Fruit fly (Drosophila melanogaster) whole organism, prepupa: ENCODE measurements around the gene CG14644.

ENCODE experiments used
- Blimp-1 ChIP-seq: fragments of 200-800 bp; sonication (Bioruptor generic); optimal IDR thresholded peaks from 3 replicates; lab custom pipeline; 2017; ENCODE audit warnings: missing biosample characterization, missing genetic modification characterization, mild to moderate bottlenecking, moderate library complexity, missing genetic modification reagents
- CG10631 ChIP-seq: fragments of 200-800 bp; sonication (Bioruptor generic); optimal IDR thresholded peaks from 2 replicates; lab custom pipeline; 2016; ENCODE audit warnings: missing biosample characterization, missing genetic modification characterization
- CG10669 ChIP-seq: fragments of 200-800 bp; sonication (Bioruptor generic); optimal IDR thresholded peaks from 3 replicates; lab custom pipeline; 2018; ENCODE audit warnings: missing biosample characterization, mild to moderate bottlenecking, missing genetic modification characterization, moderate library complexity
- CG11294 ChIP-seq: fragments of 200-800 bp; sonication (Bioruptor generic); IDR thresholded peaks from 2 replicates; pipeline ENCODE4 v1.3.6; 2022; ENCODE audit warnings: missing biosample characterization, missing genetic modification characterization
- CG11762 ChIP-seq: fragments of 200-800 bp; sonication (Bioruptor generic); optimal IDR thresholded peaks from 3 replicates; lab custom pipeline; 2016; ENCODE audit warnings: missing biosample characterization, missing genetic modification characterization; ENCODE audit not compliant: insufficient read depth
- CG15336 ChIP-seq: fragments of 200-800 bp; sonication (Bioruptor generic); IDR thresholded peaks from 2 replicates; pipeline ENCODE4 v1.3.6; 2022; ENCODE audit warnings: missing biosample characterization, missing genetic modification characterization
- CG16779 ChIP-seq: fragments of 200-800 bp; sonication (Bioruptor generic); optimal IDR thresholded peaks from 3 replicates; lab custom pipeline; 2017; ENCODE audit warnings: missing biosample characterization, mild to moderate bottlenecking, missing genetic modification characterization
- CG3032 ChIP-seq: fragments of 200-800 bp; optimal IDR thresholded peaks from 2 replicates; lab custom pipeline; 2019; ENCODE audit warnings: missing biosample characterization, mild to moderate bottlenecking, missing genetic modification characterization, moderate library complexity
- CG31627 ChIP-seq: fragments of 200-800 bp; sonication (Bioruptor generic); optimal IDR thresholded peaks from 3 replicates; lab custom pipeline; 2016; ENCODE audit warnings: missing biosample characterization, missing genetic modification characterization
- CG32006 ChIP-seq: fragments of 200-800 bp; sonication (Bioruptor generic); optimal IDR thresholded peaks from 3 replicates; lab custom pipeline; 2017; ENCODE audit warnings: missing biosample characterization, mild to moderate bottlenecking, missing genetic modification characterization
- CG34406 ChIP-seq: fragments of 200-800 bp; sonication (Bioruptor generic); optimal IDR thresholded peaks from 3 replicates; lab custom pipeline; 2016; ENCODE audit warnings: missing biosample characterization, missing genetic modification characterization
- CG3919 ChIP-seq: fragments of 200-800 bp; sonication (Bioruptor generic); optimal IDR thresholded peaks from 3 replicates; lab custom pipeline; 2016; ENCODE audit warnings: missing biosample characterization, missing genetic modification characterization
- CG4318 ChIP-seq: fragments of 200-800 bp; sonication (Bioruptor generic); optimal IDR thresholded peaks from 3 replicates; lab custom pipeline; 2017; ENCODE audit warnings: missing biosample characterization, mild to moderate bottlenecking, missing genetic modification characterization
- CG6163 ChIP-seq: fragments of 200-800 bp; sonication (Bioruptor generic); IDR thresholded peaks from 3 replicates; pipeline ENCODE4 v1.3.6; 2022; ENCODE audit warnings: missing biosample characterization, missing genetic modification characterization
- CG6792 ChIP-seq: fragments of 200-800 bp; sonication (Bioruptor generic); optimal IDR thresholded peaks from 3 replicates; lab custom pipeline; 2016; ENCODE audit warnings: missing biosample characterization, missing genetic modification characterization
- CG6808 ChIP-seq: fragments of 200-800 bp; sonication (Bioruptor generic); optimal IDR thresholded peaks from 3 replicates; lab custom pipeline; 2017; ENCODE audit warnings: missing biosample characterization, missing genetic modification characterization, mild to moderate bottlenecking, moderate library complexity, missing genetic modification reagents
- CG8119 ChIP-seq: fragments of 200-800 bp; sonication (Bioruptor generic); IDR thresholded peaks from 3 replicates; pipeline ENCODE4 v1.3.6; 2022; ENCODE audit warnings: missing biosample characterization, missing genetic modification characterization
- CG8319 ChIP-seq: fragments of 200-800 bp; sonication (Bioruptor generic); optimal IDR thresholded peaks from 3 replicates; lab custom pipeline; 2016; ENCODE audit warnings: missing biosample characterization, missing genetic modification characterization
- CG8632 ChIP-seq: fragments of 200-800 bp; sonication (Bioruptor generic); optimal IDR thresholded peaks from 3 replicates; lab custom pipeline; 2016; ENCODE audit warnings: missing biosample characterization, missing genetic modification characterization
- CG9139 ChIP-seq: fragments of 200-800 bp; sonication (Bioruptor generic); optimal IDR thresholded peaks from 3 replicates; lab custom pipeline; 2017; ENCODE audit warnings: missing biosample characterization, mild to moderate bottlenecking, missing genetic modification characterization
- Eip75B ChIP-seq: fragments of 200-800 bp; sonication (Bioruptor generic); optimal IDR thresholded peaks from 3 replicates; lab custom pipeline; 2016; ENCODE audit warnings: missing biosample characterization, missing genetic modification characterization
- Eip78C ChIP-seq: fragments of 200-800 bp; sonication (Bioruptor generic); peaks from one replicate; lab custom pipeline; 2016; ENCODE audit warnings: missing biosample characterization, missing genetic modification characterization
- Eip93F ChIP-seq: fragments of 200-800 bp; sonication (Bioruptor generic); optimal IDR thresholded peaks from 2 replicates; lab custom pipeline; 2016; ENCODE audit warnings: missing biosample characterization, mild to moderate bottlenecking, missing genetic modification characterization
- Ets21C ChIP-seq: fragments of 200-800 bp; sonication (Bioruptor generic); optimal IDR thresholded peaks from 3 replicates; lab custom pipeline; 2016; ENCODE audit warnings: missing biosample characterization, missing genetic modification characterization
- Ets96B ChIP-seq: fragments of 200-800 bp; optimal IDR thresholded peaks from 2 replicates; lab custom pipeline; 2019; ENCODE audit warnings: missing biosample characterization, mild to moderate bottlenecking, missing genetic modification characterization, moderate library complexity
- Gug ChIP-seq: fragments of 200-800 bp; sonication (Bioruptor generic); IDR thresholded peaks from 2 replicates; pipeline ENCODE4 v1.3.6; 2022; ENCODE audit warnings: missing biosample characterization, missing genetic modification characterization
- Hr38 ChIP-seq: sonication (Bioruptor generic); optimal IDR thresholded peaks from 2 replicates; lab custom pipeline; 2016; ENCODE audit warnings: missing biosample characterization, missing genetic modification characterization
- Hr39 ChIP-seq: fragments of 200-800 bp; sonication (Bioruptor generic); optimal IDR thresholded peaks from 2 replicates; lab custom pipeline; 2016; ENCODE audit warnings: missing biosample characterization, missing genetic modification characterization
- Hr4 ChIP-seq: fragments of 200-800 bp; sonication (Bioruptor generic); optimal IDR thresholded peaks from 3 replicates; lab custom pipeline; 2016; ENCODE audit warnings: missing biosample characterization, missing genetic modification characterization
- Lpt ChIP-seq: fragments of 200-800 bp; sonication (Bioruptor generic); optimal IDR thresholded peaks from 3 replicates; lab custom pipeline; 2016; ENCODE audit warnings: missing biosample characterization, missing genetic modification characterization
- Met ChIP-seq: fragments of 200-800 bp; sonication (Bioruptor generic); optimal IDR thresholded peaks from 3 replicates; lab custom pipeline; 2016; ENCODE audit warnings: missing biosample characterization, missing genetic modification characterization
- OdsH ChIP-seq: fragments of 200-800 bp; sonication (Bioruptor generic); optimal IDR thresholded peaks from 3 replicates; lab custom pipeline; 2016; ENCODE audit warnings: missing biosample characterization, missing genetic modification characterization
- Smox ChIP-seq: fragments of 200-800 bp; sonication (Bioruptor generic); optimal IDR thresholded peaks from 3 replicates; lab custom pipeline; 2016; ENCODE audit warnings: missing biosample characterization, missing genetic modification characterization
- Sox102F ChIP-seq: fragments of 200-800 bp; sonication (Bioruptor generic); optimal IDR thresholded peaks from 2 replicates; lab custom pipeline; 2016; ENCODE audit warnings: missing biosample characterization, mild to moderate bottlenecking, missing genetic modification characterization
- Sox15 ChIP-seq: fragments of 200-800 bp; sonication (Bioruptor generic); optimal IDR thresholded peaks from 3 replicates; lab custom pipeline; 2016; ENCODE audit warnings: missing biosample characterization, missing genetic modification characterization
- achi ChIP-seq: fragments of 200-800 bp; sonication (Bioruptor generic); optimal IDR thresholded peaks from 3 replicates; lab custom pipeline; 2016; ENCODE audit warnings: missing biosample characterization, missing genetic modification characterization
- acj6 ChIP-seq: fragments of 200-800 bp; sonication (Bioruptor generic); optimal IDR thresholded peaks from 3 replicates; lab custom pipeline; 2016; ENCODE audit warnings: missing biosample characterization, missing genetic modification characterization
- cyc ChIP-seq: fragments of 200-800 bp; sonication (Bioruptor generic); optimal IDR thresholded peaks from 3 replicates; lab custom pipeline; 2016; ENCODE audit warnings: missing biosample characterization, missing genetic modification characterization
- dsx ChIP-seq: fragments of 200-800 bp; optimal IDR thresholded peaks from 3 replicates; lab custom pipeline; 2019; ENCODE audit warnings: missing biosample characterization, mild to moderate bottlenecking, missing genetic modification characterization, moderate library complexity; ENCODE audit not compliant: poor library complexity, severe bottlenecking
- eg ChIP-seq: fragments of 200-800 bp; sonication (Bioruptor generic); IDR thresholded peaks from 3 replicates; pipeline ENCODE4 v1.3.6; 2022; ENCODE audit warnings: missing biosample characterization, missing genetic modification characterization
- esn ChIP-seq: fragments of 200-800 bp; sonication (Bioruptor generic); optimal IDR thresholded peaks from 2 replicates; lab custom pipeline; 2016; ENCODE audit warnings: missing biosample characterization, mild to moderate bottlenecking, missing genetic modification characterization, moderate library complexity
- fd85E ChIP-seq: fragments of 200-800 bp; sonication (Bioruptor generic); optimal IDR thresholded peaks from 3 replicates; lab custom pipeline; 2016; ENCODE audit warnings: missing biosample characterization, missing genetic modification characterization
- fkh ChIP-seq: fragments of 200-800 bp; sonication (Bioruptor generic); optimal IDR thresholded peaks from 3 replicates; lab custom pipeline; 2017; ENCODE audit warnings: missing biosample characterization, mild to moderate bottlenecking, missing genetic modification characterization, moderate library complexity
- lz ChIP-seq: fragments of 200-800 bp; sonication (Bioruptor generic); optimal IDR thresholded peaks from 3 replicates; lab custom pipeline; 2016; ENCODE audit warnings: missing biosample characterization, missing genetic modification characterization
- net ChIP-seq: fragments of 200-800 bp; sonication (Bioruptor generic); optimal IDR thresholded peaks from 3 replicates; lab custom pipeline; 2016; ENCODE audit warnings: missing biosample characterization, missing genetic modification characterization
- pdm3 ChIP-seq: fragments of 200-800 bp; sonication (Bioruptor generic); optimal IDR thresholded peaks from 3 replicates; lab custom pipeline; 2016; ENCODE audit warnings: missing biosample characterization, missing genetic modification characterization
- salr ChIP-seq, 2 experiments: fragments of 200-800 bp; sonication (Bioruptor generic); optimal IDR thresholded peaks; 3 replicates each; lab custom pipeline; 2016 to 2018; ENCODE audit warnings: missing biosample characterization in 2 of 2, missing genetic modification characterization in 2 of 2, mild to moderate bottlenecking in 1 of 2
- spab ChIP-seq: fragments of 200-800 bp; sonication (Bioruptor generic); optimal IDR thresholded peaks from 2 replicates; lab custom pipeline; 2017; ENCODE audit warnings: missing biosample characterization, mild to moderate bottlenecking, missing genetic modification characterization, missing genetic modification reagents
- ss ChIP-seq, 2 experiments: fragments of 200-800 bp; sonication (Bioruptor generic); optimal IDR thresholded peaks; 2 replicates in 1 of 2; 3 replicates in 1 of 2; lab custom pipeline; 2017 to 2018; ENCODE audit warnings: mild to moderate bottlenecking in 2 of 2, missing biosample characterization in 2 of 2, missing genetic modification characterization in 2 of 2, moderate library complexity in 1 of 2
- svp ChIP-seq: fragments of 200-800 bp; sonication (Bioruptor generic); peaks from one replicate; lab custom pipeline; 2016; ENCODE audit warnings: missing biosample characterization, missing genetic modification characterization
- vri ChIP-seq: fragments of 200-800 bp; sonication (Bioruptor generic); optimal IDR thresholded peaks from 3 replicates; lab custom pipeline; 2016; ENCODE audit warnings: missing biosample characterization, mild to moderate bottlenecking, missing genetic modification characterization

The CG14644 gene

DNA sequence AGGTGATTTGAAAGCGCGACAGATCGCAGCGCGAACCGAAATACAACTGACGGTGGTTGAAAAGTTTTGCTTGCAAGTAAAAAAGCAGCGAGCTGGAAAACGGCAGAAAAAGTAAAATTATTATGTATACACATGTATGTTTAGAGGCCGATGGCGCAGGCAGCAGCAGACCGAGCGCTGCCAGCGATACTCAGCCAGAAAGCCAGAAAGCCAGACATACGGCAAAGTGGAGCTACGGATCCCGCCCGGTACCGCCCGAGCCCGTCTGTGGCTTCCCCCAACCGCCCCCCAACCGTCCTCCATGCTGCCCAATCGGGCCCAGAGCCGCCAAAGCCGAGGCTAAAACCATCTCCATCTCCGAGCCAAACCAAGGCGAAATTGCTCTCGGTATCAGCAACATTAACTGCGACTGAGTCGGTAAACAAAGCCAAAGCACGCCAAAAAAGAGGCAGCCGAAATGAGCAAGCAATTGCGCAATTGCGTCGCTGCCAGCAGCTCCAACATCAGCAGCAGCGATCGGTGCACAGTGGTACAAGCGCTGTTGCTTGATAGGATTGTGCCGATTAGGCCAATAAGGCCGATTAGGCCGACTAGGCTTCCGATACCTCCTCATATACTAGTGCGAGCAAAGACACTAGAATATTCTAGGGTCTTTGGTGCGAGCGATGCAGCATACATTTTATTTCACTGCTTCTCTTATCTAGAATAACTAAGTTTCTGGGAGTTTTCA is 37.4 kb downstream of the CG14644 start, which contains the start of gene CG14636:
Gene CG14636, minus strand, starts transcription at position 51 of the 730 bp plus-strand sequence.
- TF ChIP-seq pdm3 (GFP tag; lab: Kevin White, UChicago) (peak; percentile 76), CG16779 (tag; lab: Kevin White, UChicago) (no peak), CG9139 (GFP tag; lab: Kevin White, UChicago) (no peak), Ets21C (peak; percentile 56), Lpt (peak; percentile 52), OdsH (GFP tag; lab: Kevin White, UChicago) (peak; percentile 68), Met (GFP tag; lab: Kevin White, UChicago) (peak; percentile 61), CG6163 (peak; percentile 80), Hr38 (peak; percentile 18), Gug (peak; percentile 63), Hr39 (GFP tag; lab: Kevin White, UChicago) (peak; percentile 72), Ets96B (peak; percentile 46), cyc (GFP tag; lab: Kevin White, UChicago) (peak; percentile 56), CG31627 (GFP tag; lab: Kevin White, UChicago) (peak; percentile 67), CG8119 (GFP tag; lab: Robert Waterston, UW) (peak; percentile 80), salr (GFP tag; optimal IDR thresholded peaks at IDR 0.05; lab: Kevin White, UChicago) (peak in 1 of 2 experiments; percentile 10), acj6 (GFP tag; lab: Kevin White, UChicago) (peak; percentile 75), CG6808 (GFP tag; lab: Kevin White, UChicago) (peak; percentile 43), svp (GFP tag; lab: Kevin White, UChicago) (peak; percentile 89), CG10669 (GFP tag; lab: Kevin White, UChicago) (peak; percentile 46), CG10631 (GFP tag; lab: Kevin White, UChicago) (peak; percentile 31), fd85E (GFP tag; lab: Kevin White, UChicago) (peak; percentile 13), Eip93F (GFP tag; lab: Kevin White, UChicago) (no peak), net (GFP tag; lab: Kevin White, UChicago) (peak; percentile 73), ss (GFP tag; optimal IDR thresholded peaks at IDR 0.05; lab: Kevin White, UChicago) (peak; percentile 3 to 35), Smox (GFP tag; lab: Kevin White, UChicago) (no peak), Blimp-1 (GFP tag; lab: Kevin White, UChicago) (no peak), CG11762 (GFP tag; lab: Kevin White, UChicago) (peak; percentile 71), Hr4 (GFP tag; lab: Kevin White, UChicago) (peak; percentile 78), spab (GFP tag; lab: Kevin White, UChicago) (peak; percentile 11), fkh (peak; percentile 72), CG3919 (GFP tag; lab: Kevin White, UChicago) (peak; percentile 70), esn (peak; percentile 44), Sox15 (GFP tag; lab: Kevin White, UChicago) (peak; percentile 70), CG3032 (peak; percentile 47), dsx (peak; percentile 25), vri (GFP tag; lab: Kevin White, UChicago) (peak; percentile 84), CG11294 (GFP tag; lab: Robert Waterston, UW) (peak; percentile 55), CG15336 (peak; percentile 79), CG4318 (peak; percentile 64), eg (GFP tag; lab: Robert Waterston, UW) (peak; percentile 69), lz (GFP tag; lab: Kevin White, UChicago) (peak; percentile 46), CG32006 (GFP tag; lab: Kevin White, UChicago) (peak; percentile 68), Eip78C (GFP tag; lab: Kevin White, UChicago) (peak; percentile 94), Sox102F (no peak), CG8632 (GFP tag; lab: Kevin White, UChicago) (peak; percentile 69), CG8319 (GFP tag; lab: Kevin White, UChicago) (peak; percentile 66), achi (GFP tag; lab: Kevin White, UChicago) (peak; percentile 77), CG34406 (GFP tag; lab: Kevin White, UChicago) (no peak), CG6792 (GFP tag; lab: Kevin White, UChicago) (peak; percentile 46), Eip75B (GFP tag; lab: Kevin White, UChicago) (no peak)
